Fruit fly (Drosophila melanogaster) whole organism, embryonic: ENCODE results near the gene CG18081.
A peak's percentile ranks its signal among the peaks of the same experiment; 100 is the strongest.

Experiments
- Abd-B ChIP-seq: fragments of 200-800 bp; sonication (Bioruptor generic); optimal IDR thresholded peaks from 2 replicates; lab custom pipeline; 2018; ENCODE audit warnings: missing biosample characterization, mild to moderate bottlenecking, missing genetic modification characterization, moderate library complexity
- CG10979 ChIP-seq: fragments of 200-800 bp; sonication (Bioruptor generic); optimal IDR thresholded peaks from 2 replicates; lab custom pipeline; 2018; ENCODE audit warnings: missing biosample characterization, mild to moderate bottlenecking, missing genetic modification characterization, moderate library complexity
- CG11093 ChIP-seq: fragments of 200-800 bp; sonication (Bioruptor generic); IDR thresholded peaks from 3 replicates; pipeline ENCODE4 v1.3.6; 2022; ENCODE audit warnings: missing biosample characterization, missing genetic modification characterization
- CG11247 ChIP-seq: fragments of 200-800 bp; sonication (Bioruptor generic); IDR thresholded peaks from 2 replicates; pipeline ENCODE4 v1.3.6; 2022; ENCODE audit warnings: missing biosample characterization, missing genetic modification characterization
- CG11456 ChIP-seq: fragments of 200-800 bp; sonication (Bioruptor generic); IDR thresholded peaks from 3 replicates; pipeline ENCODE4 v1.3.6; 2022; ENCODE audit warnings: missing biosample characterization, missing genetic modification characterization
- CG1529 ChIP-seq: fragments of 200-800 bp; sonication (Bioruptor generic); optimal IDR thresholded peaks from 3 replicates; lab custom pipeline; 2018; ENCODE audit warnings: missing biosample characterization, missing genetic modification characterization
- CG15479 ChIP-seq: fragments of 200-800 bp; sonication (Bioruptor generic); optimal IDR thresholded peaks from 3 replicates; lab custom pipeline; 2019; ENCODE audit warnings: missing biosample characterization, mild to moderate bottlenecking, missing genetic modification characterization, moderate library complexity
- CG1603 ChIP-seq: fragments of 200-800 bp; sonication (Bioruptor generic); optimal IDR thresholded peaks from 2 replicates; lab custom pipeline; 2019; ENCODE audit warnings: missing biosample characterization, mild to moderate bottlenecking, missing genetic modification characterization, moderate library complexity
- CG16779 ChIP-seq: fragments of 200-800 bp; sonication (Bioruptor generic); IDR thresholded peaks from 2 replicates; pipeline ENCODE4 v1.3.6; 2022; ENCODE audit warnings: missing biosample characterization, missing genetic modification characterization
- CG2678 ChIP-seq: fragments of 200-800 bp; sonication (Bioruptor generic); optimal IDR thresholded peaks from 3 replicates; lab custom pipeline; 2019; ENCODE audit warnings: missing biosample characterization, mild to moderate bottlenecking, missing genetic modification characterization, moderate library complexity
- CG32532 ChIP-seq: fragments of 200-800 bp; sonication (Bioruptor generic); IDR thresholded peaks from 2 replicates; pipeline ENCODE4 v1.3.6; 2022; ENCODE audit warnings: missing biosample characterization, missing genetic modification characterization
- CG33557 ChIP-seq: fragments of 200-800 bp; sonication (Bioruptor generic); optimal IDR thresholded peaks from 2 replicates; lab custom pipeline; 2019; ENCODE audit warnings: missing biosample characterization, mild to moderate bottlenecking, missing genetic modification characterization, moderate library complexity
- CG34422 ChIP-seq: fragments of 200-800 bp; sonication (Bioruptor generic); IDR thresholded peaks from 3 replicates; pipeline ENCODE4 v1.3.6; 2022; ENCODE audit warnings: missing biosample characterization, missing genetic modification characterization
- CG4404 ChIP-seq: fragments of 200-800 bp; sonication (Bioruptor generic); IDR thresholded peaks from 2 replicates; pipeline ENCODE4 v1.3.6; 2022; ENCODE audit warnings: missing biosample characterization, missing genetic modification characterization
- CG6254 ChIP-seq: fragments of 200-800 bp; sonication (Bioruptor generic); optimal IDR thresholded peaks from 3 replicates; lab custom pipeline; 2017; ENCODE audit warnings: mild to moderate bottlenecking, missing biosample characterization, missing genetic modification reagents, missing genetic modification characterization
- CG6654 ChIP-seq: fragments of 200-800 bp; sonication (Bioruptor generic); optimal IDR thresholded peaks from 2 replicates; lab custom pipeline; 2017; ENCODE audit warnings: missing biosample characterization, mild to moderate bottlenecking, missing genetic modification characterization
- CG7271 ChIP-seq: fragments of 200-800 bp; sonication (Bioruptor generic); optimal IDR thresholded peaks from 2 replicates; lab custom pipeline; 2018; ENCODE audit warnings: missing biosample characterization, mild to moderate bottlenecking, missing genetic modification characterization, moderate library complexity
- CG7556 ChIP-seq: fragments of 200-800 bp; sonication (Bioruptor generic); optimal IDR thresholded peaks from 2 replicates; lab custom pipeline; 2017; ENCODE audit warnings: missing biosample characterization, mild to moderate bottlenecking, missing genetic modification characterization
- CG7987 ChIP-seq: fragments of 200-800 bp; sonication (Bioruptor generic); optimal IDR thresholded peaks from 2 replicates; lab custom pipeline; 2018; ENCODE audit warnings: missing biosample characterization, mild to moderate bottlenecking, missing genetic modification characterization, moderate library complexity
- CG9215 ChIP-seq: fragments of 200-800 bp; sonication (Bioruptor generic); IDR thresholded peaks from 2 replicates; pipeline ENCODE4 v1.3.6; 2022; ENCODE audit warnings: missing biosample characterization, missing genetic modification characterization
- CrebB ChIP-seq: fragments of 200-800 bp; sonication (Bioruptor generic); optimal IDR thresholded peaks from 3 replicates; lab custom pipeline; 2018; ENCODE audit warnings: missing biosample characterization, mild to moderate bottlenecking, missing genetic modification characterization
- Drgx ChIP-seq: fragments of 200-800 bp; sonication (Bioruptor generic); IDR thresholded peaks from 2 replicates; pipeline ENCODE4 v1.3.6; 2022; ENCODE audit warnings: missing biosample characterization, missing genetic modification characterization
- Ets65A ChIP-seq: fragments of 200-800 bp; sonication (Bioruptor generic); peaks from one replicate; lab custom pipeline; 2016; ENCODE audit warnings: missing biosample characterization, missing genetic modification characterization
- HmgD ChIP-seq: fragments of 200-800 bp; sonication (Bioruptor generic); optimal IDR thresholded peaks from 3 replicates; lab custom pipeline; 2016; ENCODE audit warnings: missing biosample characterization, missing genetic modification characterization
- Scr ChIP-seq: fragments of 200-800 bp; sonication (Bioruptor generic); IDR thresholded peaks from 2 replicates; pipeline ENCODE4 v1.3.6; 2022; ENCODE audit warnings: missing biosample characterization, missing genetic modification characterization; ENCODE audit not compliant: partially characterized antibody
- Side ChIP-seq: fragments of 200-800 bp; sonication (Bioruptor generic); optimal IDR thresholded peaks from 2 replicates; lab custom pipeline; 2016; ENCODE audit warnings: missing biosample characterization, missing genetic modification characterization
- Sry-β ChIP-seq: fragments of 200-800 bp; sonication (Bioruptor generic); optimal IDR thresholded peaks from 2 replicates; lab custom pipeline; 2018; ENCODE audit warnings: missing biosample characterization, mild to moderate bottlenecking, missing genetic modification characterization, moderate library complexity
- Sry-δ ChIP-seq: fragments of 200-800 bp; sonication (Bioruptor generic); optimal IDR thresholded peaks from 2 replicates; lab custom pipeline; 2016; ENCODE audit warnings: missing biosample characterization, missing genetic modification characterization
- TFAM ChIP-seq: fragments of 200-800 bp; sonication (Bioruptor generic); optimal IDR thresholded peaks from 2 replicates; lab custom pipeline; 2017; ENCODE audit warnings: missing biosample characterization, missing genetic modification characterization, inconsistent platforms
- ato ChIP-seq: fragments of 200-800 bp; sonication (Bioruptor generic); IDR thresholded peaks from 2 replicates; pipeline ENCODE4 v1.3.6; 2022; ENCODE audit warnings: missing biosample characterization, missing genetic modification characterization; ENCODE audit not compliant: partially characterized antibody
- btn ChIP-seq: fragments of 200-800 bp; sonication (Bioruptor generic); optimal IDR thresholded peaks from 2 replicates; lab custom pipeline; 2016; ENCODE audit warnings: missing biosample characterization, missing genetic modification characterization
- chm ChIP-seq: fragments of 200-800 bp; sonication (Bioruptor generic); IDR thresholded peaks from 2 replicates; pipeline ENCODE4 v1.3.6; 2022; ENCODE audit warnings: missing biosample characterization, missing genetic modification characterization
- crp ChIP-seq, 2 experiments: fragments of 200-800 bp; sonication (Bioruptor generic); optimal IDR thresholded peaks; 2 replicates in 1 of 2; 3 replicates in 1 of 2; lab custom pipeline; 2017; ENCODE audit warnings: missing biosample characterization in 2 of 2, missing genetic modification characterization in 2 of 2, mild to moderate bottlenecking in 1 of 2, moderate library complexity in 1 of 2
- eyg ChIP-seq: fragments of 200-800 bp; sonication (Bioruptor generic); optimal IDR thresholded peaks from 3 replicates; lab custom pipeline; 2016; ENCODE audit warnings: missing biosample characterization, missing genetic modification characterization
- gcm ChIP-seq: fragments of 200-800 bp; sonication (Bioruptor generic); optimal IDR thresholded peaks from 2 replicates; lab custom pipeline; 2019; ENCODE audit warnings: missing biosample characterization, mild to moderate bottlenecking, missing genetic modification characterization, moderate library complexity
- gcm2 ChIP-seq: fragments of 200-800 bp; sonication (Bioruptor generic); optimal IDR thresholded peaks from 2 replicates; lab custom pipeline; 2016; ENCODE audit warnings: missing biosample characterization, missing genetic modification characterization
- gt ChIP-seq: fragments of 200-800 bp; sonication (Bioruptor generic); IDR thresholded peaks from 2 replicates; pipeline ENCODE4 v1.3.6; 2022; ENCODE audit warnings: missing biosample characterization, missing genetic modification characterization
- jumu ChIP-seq: fragments of 200-800 bp; sonication (Bioruptor generic); optimal IDR thresholded peaks from 3 replicates; lab custom pipeline; 2016; ENCODE audit warnings: missing biosample characterization, missing genetic modification characterization
- lola ChIP-seq, 3 experiments: fragments of >200 bp in 2 of 3; fragments of 200-800 bp in 1 of 3; sonication (Bioruptor generic) in 1 of 3; optimal IDR thresholded peaks; 2 replicates each; lab custom pipeline; 2017 to 2019; ENCODE audit warnings: missing biosample characterization in 3 of 3, missing genetic modification characterization in 3 of 3, mild to moderate bottlenecking in 1 of 3, moderate library complexity in 1 of 3
- pros ChIP-seq: fragments of 200-800 bp; sonication (Bioruptor generic); optimal IDR thresholded peaks from 3 replicates; lab custom pipeline; 2019; ENCODE audit warnings: missing biosample characterization, mild to moderate bottlenecking, missing genetic modification characterization, moderate library complexity
- ranshi ChIP-seq: fragments of 200-800 bp; sonication (Bioruptor generic); IDR thresholded peaks from 2 replicates; pipeline ENCODE4 v1.3.6; 2022; ENCODE audit warnings: missing biosample characterization, missing genetic modification characterization
- ro ChIP-seq: fragments of 200-800 bp; sonication (Bioruptor generic); IDR thresholded peaks from 2 replicates; pipeline ENCODE4 v1.3.6; 2022; ENCODE audit warnings: missing biosample characterization, missing genetic modification characterization
- sd ChIP-seq: fragments of 200-800 bp; sonication (Bioruptor generic); optimal IDR thresholded peaks from 3 replicates; lab custom pipeline; 2018; ENCODE audit warnings: missing biosample characterization, mild to moderate bottlenecking, missing genetic modification characterization, moderate library complexity
- sens-2 ChIP-seq: fragments of 200-800 bp; sonication (Bioruptor generic); IDR thresholded peaks from 2 replicates; pipeline ENCODE4 v1.3.6; 2022; ENCODE audit warnings: missing biosample characterization, missing genetic modification characterization
- tin ChIP-seq: fragments of 200-800 bp; sonication (Bioruptor generic); optimal IDR thresholded peaks from 3 replicates; lab custom pipeline; 2016; ENCODE audit warnings: missing biosample characterization, missing genetic modification characterization
- twi ChIP-seq: fragments of 200-800 bp; optimal IDR thresholded peaks from 2 replicates; lab custom pipeline; 2019; ENCODE audit warnings: missing biosample characterization, mild to moderate bottlenecking, missing genetic modification characterization, moderate library complexity
- tx ChIP-seq: fragments of 200-800 bp; sonication (Bioruptor generic); optimal IDR thresholded peaks from 2 replicates; lab custom pipeline; 2016; ENCODE audit warnings: missing biosample characterization, missing genetic modification characterization
- unc-4 ChIP-seq: fragments of 200-800 bp; sonication (Bioruptor generic); IDR thresholded peaks from 2 replicates; pipeline ENCODE4 v1.3.6; 2022; ENCODE audit warnings: missing biosample characterization, missing genetic modification characterization; ENCODE audit not compliant: partially characterized antibody
- yki ChIP-seq: fragments of >200 bp; optimal IDR thresholded peaks from 3 replicates; lab custom pipeline; 2018

The CG18081 gene

dm6 chr3L:15794311-15794710 is 40.9 kb downstream of the CG18081 start (continued):
- no peak for TF ChIP-seq Abd-B (GFP tag; lab: Kevin White, UChicago)
- no peak for TF ChIP-seq gcm (GFP tag; lab: Kevin White, UChicago)
- peak; percentile 13 for TF ChIP-seq Side (GFP tag; lab: Kevin White, UChicago)
- no peak for TF ChIP-seq CrebB (tag; lab: Kevin White, UChicago)
- no peak for TF ChIP-seq CG7271 (tag; lab: Kevin White, UChicago)
- no peak for TF ChIP-seq Sry-δ (GFP tag; lab: Kevin White, UChicago)
- TF ChIP-seq CG11247 (GFP tag; lab: Robert Waterston, UW) = no peak
- TF ChIP-seq sens-2 (GFP tag; lab: Robert Waterston, UW) = peak; percentile 15; the same call in 1 of the 2 replicates
- TF ChIP-seq CG11093 = no peak
- no peak for TF ChIP-seq HmgD (GFP tag; lab: Kevin White, UChicago)
- TF ChIP-seq sd = no peak
- TF ChIP-seq CG6654 (GFP tag; lab: Kevin White, UChicago) = no peak
- TF ChIP-seq jumu (GFP tag; lab: Kevin White, UChicago) = no peak
- no peak for TF ChIP-seq CG7987 (GFP tag; lab: Kevin White, UChicago)
- peak; percentile 59 for TF ChIP-seq CG1603 (tag; lab: Kevin White, UChicago)
- no peak for TF ChIP-seq yki (lab: Kevin White, UChicago)
- no peak for TF ChIP-seq CG34422 (GFP tag; lab: Robert Waterston, UW)
- TF ChIP-seq gt (GFP tag; lab: Robert Waterston, UW) = no peak
- TF ChIP-seq ato (GFP tag; lab: Robert Waterston, UW) = no peak
- TF ChIP-seq CG9215 (GFP tag; lab: Robert Waterston, UW) = no peak
- no peak for TF ChIP-seq Scr (GFP tag; lab: Robert Waterston, UW)
- peak; percentile 18; the same call in 1 of the 2 replicates for TF ChIP-seq ranshi (GFP tag; lab: Robert Waterston, UW)

- no peak for TF ChIP-seq TFAM (GFP tag; lab: Kevin White, UChicago)
- 0 out of 2 replicates have a peak, but pooled peaks have one; percentile 33 for TF ChIP-seq chm (GFP tag; lab: Robert Waterston, UW)
- no peak for TF ChIP-seq gcm2
- TF ChIP-seq twi (tag; lab: Kevin White, UChicago) = peak; percentile 96
- no peak for TF ChIP-seq lola (GFP tag; optimal IDR thresholded peaks at IDR 0.05; lab: Kevin White, UChicago)
- no peak for TF ChIP-seq CG2678 (tag; lab: Kevin White, UChicago)
- peak; percentile 71 for TF ChIP-seq Ets65A (GFP tag; lab: Kevin White, UChicago)
- peak; percentile 34 for TF ChIP-seq pros
Observed at dm6 chr3L:15791072-15791471, 44.1 kb downstream of the CG18081 start.

dm6 chr3L:15787406-15787805 is 47.8 kb downstream of the CG18081 start:
- TF ChIP-seq btn (GFP tag; lab: Kevin White, UChicago) = no peak
- TF ChIP-seq crp (GFP tag; optimal IDR thresholded peaks at IDR 0.05; lab: Kevin White, UChicago) = no peak
- peak; percentile 47 for TF ChIP-seq tin (GFP tag; lab: Kevin White, UChicago)
- peak; percentile 52 for TF ChIP-seq CG33557 (GFP tag; lab: Kevin White, UChicago)
- TF ChIP-seq ro (GFP tag; lab: Robert Waterston, UW) = no peak
- TF ChIP-seq CG11456 (GFP tag; lab: Robert Waterston, UW) = no peak
- TF ChIP-seq unc-4 = no peak
- 0 out of 3 replicates have a peak, but pooled peaks have one; percentile 36 for TF ChIP-seq CG34422 (GFP tag; lab: Robert Waterston, UW)
- TF ChIP-seq CG7556 (GFP tag; lab: Kevin White, UChicago) = peak; percentile 77
- TF ChIP-seq eyg (GFP tag; lab: Kevin White, UChicago) = no peak
- no peak for TF ChIP-seq Drgx (GFP tag; lab: Robert Waterston, UW)
- no peak for TF ChIP-seq CG1529 (GFP tag; lab: Kevin White, UChicago)
- no peak for TF ChIP-seq CG16779 (GFP tag; lab: Robert Waterston, UW)
- peak; percentile 31 for TF ChIP-seq CG6254 (GFP tag; lab: Kevin White, UChicago)
- TF ChIP-seq CG4404 (GFP tag; lab: Robert Waterston, UW) = peak; percentile 44; the same call in 1 of the 2 replicates
- TF ChIP-seq CG10979 = peak; percentile 85
- no peak for TF ChIP-seq tx
- peak; percentile 35 for TF ChIP-seq CG15479 (GFP tag; lab: Kevin White, UChicago)
- no peak for TF ChIP-seq Sry-β (GFP tag; lab: Kevin White, UChicago)
- TF ChIP-seq ranshi (GFP tag; lab: Robert Waterston, UW) = 0 out of 2 replicates have a peak, but pooled peaks have one; percentile 16
- TF ChIP-seq CG32532 (GFP tag; lab: Robert Waterston, UW) = no peak
